Fruit fly (Drosophila melanogaster) whole organism, embryonic: ENCODE data around the gene Gel.

Experiments
- B-H1 ChIP-seq: fragments of 200-800 bp; sonication (Bioruptor generic); IDR thresholded peaks from 3 replicates; pipeline ENCODE4 v1.3.6; 2022; ENCODE audit warnings: missing biosample characterization, missing genetic modification characterization
- CG10565 ChIP-seq: fragments of 200-800 bp; sonication (Bioruptor generic); optimal IDR thresholded peaks from 3 replicates; lab custom pipeline; 2016; ENCODE audit warnings: missing biosample characterization, mild to moderate bottlenecking, missing genetic modification characterization
- CG10654 ChIP-seq: fragments of 200-800 bp; sonication (Bioruptor generic); optimal IDR thresholded peaks from 2 replicates; lab custom pipeline; 2016; ENCODE audit warnings: missing biosample characterization, missing genetic modification characterization
- CG13287 ChIP-seq: fragments of 200-800 bp; sonication (Bioruptor generic); IDR thresholded peaks from 2 replicates; pipeline ENCODE4 v1.3.6; 2022; ENCODE audit warnings: missing biosample characterization, missing genetic modification characterization; ENCODE audit not compliant: partially characterized antibody
- CG14860 ChIP-seq: fragments of 200-800 bp; sonication (Bioruptor generic); IDR thresholded peaks from 3 replicates; pipeline ENCODE4 v1.3.6; 2022; ENCODE audit warnings: missing biosample characterization, missing genetic modification characterization; ENCODE audit not compliant: partially characterized antibody
- CG15269 ChIP-seq: fragments of 200-800 bp; sonication (Bioruptor generic); optimal IDR thresholded peaks from 2 replicates; lab custom pipeline; 2018; ENCODE audit warnings: missing biosample characterization, mild to moderate bottlenecking, missing genetic modification characterization, moderate library complexity
- CG15479 ChIP-seq: fragments of 200-800 bp; sonication (Bioruptor generic); optimal IDR thresholded peaks from 3 replicates; lab custom pipeline; 2019; ENCODE audit warnings: missing biosample characterization, mild to moderate bottlenecking, missing genetic modification characterization, moderate library complexity
- CG17568 ChIP-seq: fragments of 200-800 bp; sonication (Bioruptor generic); optimal IDR thresholded peaks from 2 replicates; lab custom pipeline; 2018; ENCODE audit warnings: missing biosample characterization, mild to moderate bottlenecking, missing genetic modification characterization, moderate library complexity
- CG17802 ChIP-seq: fragments of 200-800 bp; sonication (Bioruptor generic); optimal IDR thresholded peaks from 2 replicates; lab custom pipeline; 2018; ENCODE audit warnings: missing biosample characterization, mild to moderate bottlenecking, missing genetic modification characterization, moderate library complexity
- CG2678 ChIP-seq: fragments of 200-800 bp; sonication (Bioruptor generic); optimal IDR thresholded peaks from 3 replicates; lab custom pipeline; 2019; ENCODE audit warnings: missing biosample characterization, mild to moderate bottlenecking, missing genetic modification characterization, moderate library complexity
- CG30403 ChIP-seq: fragments of 200-800 bp; sonication (Bioruptor generic); optimal IDR thresholded peaks from 3 replicates; lab custom pipeline; 2016; ENCODE audit warnings: missing biosample characterization, missing genetic modification characterization
- CG3065 ChIP-seq: fragments of 200-800 bp; sonication (Bioruptor generic); optimal IDR thresholded peaks from 2 replicates; lab custom pipeline; 2016; ENCODE audit warnings: missing biosample characterization, missing genetic modification characterization
- CG31224 ChIP-seq: fragments of 200-800 bp; sonication (Bioruptor generic); IDR thresholded peaks from 2 replicates; pipeline ENCODE4 v1.3.6; 2022; ENCODE audit warnings: missing biosample characterization, missing genetic modification characterization
- CG32532 ChIP-seq: fragments of 200-800 bp; sonication (Bioruptor generic); IDR thresholded peaks from 2 replicates; pipeline ENCODE4 v1.3.6; 2022; ENCODE audit warnings: missing biosample characterization, missing genetic modification characterization
- CG34376 ChIP-seq: fragments of 200-800 bp; sonication (Bioruptor generic); optimal IDR thresholded peaks from 2 replicates; lab custom pipeline; 2018; ENCODE audit warnings: missing biosample characterization, mild to moderate bottlenecking, missing genetic modification characterization
- CG6791 ChIP-seq: fragments of 200-800 bp; sonication (Bioruptor generic); IDR thresholded peaks from 3 replicates; pipeline ENCODE4 v1.3.6; 2022; ENCODE audit warnings: missing biosample characterization, missing genetic modification characterization; ENCODE audit not compliant: partially characterized antibody
- CG8765 ChIP-seq: fragments of 200-800 bp; sonication (Bioruptor generic); IDR thresholded peaks from 2 replicates; pipeline ENCODE4 v1.3.6; 2022; ENCODE audit warnings: missing biosample characterization, missing genetic modification characterization
- Drgx ChIP-seq: fragments of 200-800 bp; sonication (Bioruptor generic); IDR thresholded peaks from 2 replicates; pipeline ENCODE4 v1.3.6; 2022; ENCODE audit warnings: missing biosample characterization, missing genetic modification characterization
- Eip74EF ChIP-seq, 2 experiments: fragments of 200-800 bp in 1 of 2; fragments of >200 bp in 1 of 2; sonication (Bioruptor generic) in 1 of 2; optimal IDR thresholded peaks; 2 replicates each; lab custom pipeline; 2017 to 2019; ENCODE audit warnings: missing biosample characterization in 2 of 2, missing genetic modification characterization in 2 of 2, mild to moderate bottlenecking in 1 of 2, moderate library complexity in 1 of 2
- HLH3B ChIP-seq: fragments of 200-800 bp; sonication (Bioruptor generic); IDR thresholded peaks from 2 replicates; pipeline ENCODE4 v1.3.6; 2022; ENCODE audit warnings: missing biosample characterization, missing genetic modification characterization
- Hmr ChIP-seq: fragments of 200-800 bp; sonication (Bioruptor generic); optimal IDR thresholded peaks from 3 replicates; lab custom pipeline; 2017; ENCODE audit warnings: mild to moderate bottlenecking, missing biosample characterization, missing genetic modification reagents, missing genetic modification characterization
- Hr3 ChIP-seq: fragments of 200-800 bp; sonication (Bioruptor generic); optimal IDR thresholded peaks from 3 replicates; lab custom pipeline; 2016; ENCODE audit warnings: missing biosample characterization, missing genetic modification characterization
- Hr39 ChIP-seq: fragments of >200 bp; optimal IDR thresholded peaks from 2 replicates; lab custom pipeline; 2017
- Jarid2 ChIP-seq: fragments of 200-800 bp; sonication (Bioruptor generic); optimal IDR thresholded peaks from 3 replicates; lab custom pipeline; 2017; ENCODE audit warnings: mild to moderate bottlenecking, missing biosample characterization, missing genetic modification reagents, missing genetic modification characterization
- Med ChIP-seq: fragments of 200-800 bp; sonication (Bioruptor generic); peaks from one replicate; lab custom pipeline; 2016; ENCODE audit warnings: missing biosample characterization, missing genetic modification characterization, mild to moderate bottlenecking, inconsistent platforms, moderate library complexity
- Myb ChIP-seq: fragments of 200-800 bp; sonication (Bioruptor generic); optimal IDR thresholded peaks from 2 replicates; lab custom pipeline; 2016; ENCODE audit warnings: missing biosample characterization, missing genetic modification characterization
- Ravus ChIP-seq: fragments of 200-800 bp; sonication (Bioruptor generic); IDR thresholded peaks from 2 replicates; pipeline ENCODE4 v1.3.6; 2022; ENCODE audit warnings: missing biosample characterization, missing genetic modification characterization
- Usf ChIP-seq: fragments of 200-800 bp; sonication (Bioruptor generic); optimal IDR thresholded peaks from 2 replicates; lab custom pipeline; 2017; ENCODE audit warnings: missing genotype, missing biosample characterization, missing genetic modification characterization
- amos ChIP-seq: fragments of 200-800 bp; sonication (Bioruptor generic); IDR thresholded peaks from 2 replicates; pipeline ENCODE4 v1.3.6; 2022; ENCODE audit warnings: missing biosample characterization, missing genetic modification characterization; ENCODE audit not compliant: partially characterized antibody
- ara ChIP-seq: fragments of 200-800 bp; sonication (Bioruptor generic); IDR thresholded peaks from 2 replicates; pipeline ENCODE4 v1.3.6; 2022; ENCODE audit warnings: missing biosample characterization, missing genetic modification characterization
- ash1 ChIP-seq: fragments of 200-800 bp; sonication (Bioruptor generic); optimal IDR thresholded peaks from 2 replicates; lab custom pipeline; 2018; ENCODE audit warnings: missing biosample characterization, mild to moderate bottlenecking, missing genetic modification characterization
- chinmo ChIP-seq: fragments of 200-800 bp; sonication (Bioruptor generic); IDR thresholded peaks from 4 replicates; pipeline ENCODE4 v1.3.6; 2022; ENCODE audit warnings: missing biosample characterization, missing genetic modification characterization; ENCODE audit not compliant: partially characterized antibody
- crc ChIP-seq: fragments of 200-800 bp; sonication (Bioruptor generic); optimal IDR thresholded peaks from 2 replicates; lab custom pipeline; 2016; ENCODE audit warnings: missing biosample characterization, missing genetic modification characterization
- dimm ChIP-seq: fragments of 200-800 bp; sonication (Bioruptor generic); IDR thresholded peaks from 2 replicates; pipeline ENCODE4 v1.3.6; 2022; ENCODE audit warnings: missing biosample characterization, missing genetic modification characterization
- gcm ChIP-seq: fragments of 200-800 bp; sonication (Bioruptor generic); optimal IDR thresholded peaks from 2 replicates; lab custom pipeline; 2019; ENCODE audit warnings: missing biosample characterization, mild to moderate bottlenecking, missing genetic modification characterization, moderate library complexity
- her ChIP-seq: fragments of 200-800 bp; sonication (Bioruptor generic); optimal IDR thresholded peaks from 2 replicates; lab custom pipeline; 2016; ENCODE audit warnings: missing biosample characterization, missing genetic modification characterization
- inv ChIP-seq: fragments of 200-800 bp; sonication (Bioruptor generic); IDR thresholded peaks from 2 replicates; pipeline ENCODE4 v1.3.6; 2022; ENCODE audit warnings: missing biosample characterization, missing genetic modification characterization; ENCODE audit not compliant: partially characterized antibody
- jumu ChIP-seq: fragments of 200-800 bp; sonication (Bioruptor generic); optimal IDR thresholded peaks from 3 replicates; lab custom pipeline; 2016; ENCODE audit warnings: missing biosample characterization, missing genetic modification characterization
- lmd ChIP-seq: fragments of 200-800 bp; sonication (Bioruptor generic); IDR thresholded peaks from 2 replicates; pipeline ENCODE4 v1.3.6; 2022; ENCODE audit warnings: missing biosample characterization, missing genetic modification characterization
- mld ChIP-seq: fragments of 200-800 bp; sonication (Bioruptor generic); IDR thresholded peaks from 3 replicates; pipeline ENCODE4 v1.3.6; 2022; ENCODE audit warnings: missing biosample characterization, missing genetic modification characterization; ENCODE audit not compliant: partially characterized antibody
- p53 ChIP-seq: fragments of 200-800 bp; sonication (Bioruptor generic); optimal IDR thresholded peaks from 2 replicates; lab custom pipeline; 2016; ENCODE audit warnings: missing biosample characterization, missing genetic modification characterization
- pan ChIP-seq, 4 experiments: fragments of >200 bp in 3 of 4; fragments of 200-800 bp in 1 of 4; sonication (Bioruptor generic) in 1 of 4; optimal IDR thresholded peaks in 3 of 4; IDR thresholded peaks in 1 of 4; 2 replicates each; pipeline versions ENCODE4 v1.3.6 to Lab custom; 2017 to 2022; ENCODE audit warnings: missing biosample characterization in 2 of 4, missing genetic modification characterization in 2 of 4, mixed read lengths in 1 of 4
- ranshi ChIP-seq: fragments of 200-800 bp; sonication (Bioruptor generic); IDR thresholded peaks from 2 replicates; pipeline ENCODE4 v1.3.6; 2022; ENCODE audit warnings: missing biosample characterization, missing genetic modification characterization
- row ChIP-seq: fragments of 200-800 bp; sonication (Bioruptor generic); IDR thresholded peaks from 3 replicates; pipeline ENCODE4 v1.3.6; 2022; ENCODE audit warnings: missing biosample characterization, missing genetic modification characterization
- schlank ChIP-seq: fragments of 200-800 bp; sonication (Bioruptor generic); optimal IDR thresholded peaks from 2 replicates; lab custom pipeline; 2018; ENCODE audit warnings: missing biosample characterization, mild to moderate bottlenecking, missing genetic modification characterization
- scrt ChIP-seq: fragments of 200-800 bp; sonication (Bioruptor generic); optimal IDR thresholded peaks from 2 replicates; lab custom pipeline; 2018; ENCODE audit warnings: missing biosample characterization, mild to moderate bottlenecking, missing genetic modification characterization, moderate library complexity
- sna ChIP-seq: fragments of 200-800 bp; sonication (Bioruptor generic); IDR thresholded peaks from 2 replicates; pipeline ENCODE4 v1.3.6; 2022; ENCODE audit warnings: missing biosample characterization, missing genetic modification characterization; ENCODE audit not compliant: partially characterized antibody
- so ChIP-seq: fragments of 200-800 bp; sonication (Bioruptor generic); IDR thresholded peaks from 3 replicates; pipeline ENCODE4 v1.3.6; 2022; ENCODE audit warnings: missing biosample characterization, missing genetic modification characterization
- tll ChIP-seq, 2 experiments: fragments of 200-800 bp in 1 of 2; fragments of >200 bp in 1 of 2; sonication (Bioruptor generic) in 1 of 2; optimal IDR thresholded peaks; 2 replicates each; lab custom pipeline; 2017 to 2019; ENCODE audit warnings: missing biosample characterization in 2 of 2, missing genetic modification characterization in 2 of 2, mild to moderate bottlenecking in 1 of 2, moderate library complexity in 1 of 2

Gene Gel

dm6 chr3R:4242209-4242887 lies 7.3 kb downstream of the Gel start, which contains the start of gene CG14642:
Gene CG14642, minus strand, starts transcription at chr3R:4242717.
- TF ChIP-seq CG13287 (GFP tag; lab: Robert Waterston, UW) (no peak), inv (GFP tag; lab: Robert Waterston, UW) (no peak), amos (GFP tag; lab: Robert Waterston, UW) (no peak), Hr3 (GFP tag; lab: Kevin White, UChicago) (no peak), Myb (no peak), p53 (no peak), Med (GFP tag; lab: Kevin White, UChicago) (peak; percentile 14), CG14860 (no peak), dimm (no peak), CG31224 (GFP tag; lab: Robert Waterston, UW) (0 out of 2 replicates have a peak, but pooled peaks have one; percentile 22), Hr39 (lab: Kevin White, UChicago) (peak; percentile 58), so (GFP tag; lab: Robert Waterston, UW) (no peak), Ravus (GFP tag; lab: Robert Waterston, UW) (no peak), scrt (GFP tag; lab: Kevin White, UChicago) (no peak), HLH3B (GFP tag; lab: Robert Waterston, UW) (no peak), CG17802 (tag; lab: Kevin White, UChicago) (no peak), CG10565 (GFP tag; lab: Kevin White, UChicago) (no peak), row (0 out of 3 replicates have a peak, but pooled peaks have one; percentile 12), CG32532 (GFP tag; lab: Robert Waterston, UW) (0 out of 2 replicates have a peak, but pooled peaks have one; percentile 13), schlank (no peak), CG6791 (GFP tag; lab: Robert Waterston, UW) (0 out of 3 replicates have a peak, but pooled peaks have one; percentile 19), jumu (no peak), crc (GFP tag; lab: Kevin White, UChicago) (no peak), CG30403 (GFP tag; lab: Kevin White, UChicago) (no peak), B-H1 (GFP tag; lab: Robert Waterston, UW) (no peak), mld (GFP tag; lab: Robert Waterston, UW) (no peak), lmd (GFP tag; lab: Robert Waterston, UW) (no peak), tll (GFP tag; optimal IDR thresholded peaks at IDR 0.05; lab: Kevin White, UChicago) (no peak), CG8765 (GFP tag; lab: Robert Waterston, UW) (no peak), CG15269 (tag; lab: Kevin White, UChicago) (no peak), chinmo (no peak), Usf (GFP tag; lab: Kevin White, UChicago) (no peak), CG17568 (GFP tag; lab: Kevin White, UChicago) (no peak), Drgx (GFP tag; lab: Robert Waterston, UW) (no peak), CG10654 (no peak), ranshi (GFP tag; lab: Robert Waterston, UW) (no peak), gcm (GFP tag; lab: Kevin White, UChicago) (peak; percentile 72), Jarid2 (GFP tag; lab: Kevin White, UChicago) (peak; percentile 5), ash1 (GFP tag; lab: Kevin White, UChicago) (no peak), CG2678 (tag; lab: Kevin White, UChicago) (no peak), her (GFP tag; lab: Kevin White, UChicago) (no peak), sna (GFP tag; lab: Robert Waterston, UW) (no peak), CG3065 (GFP tag; lab: Kevin White, UChicago) (no peak), ara (GFP tag; lab: Robert Waterston, UW) (no peak), CG34376 (peak; percentile 36), Hmr (GFP tag; lab: Kevin White, UChicago) (no peak), CG15479 (GFP tag; lab: Kevin White, UChicago) (no peak), Eip74EF (GFP tag; optimal IDR thresholded peaks at IDR 0.05; lab: Kevin White, UChicago) (no peak), pan (optimal IDR thresholded peaks at IDR 0.05; lab: Kevin White, UChicago) (no peak), pan (GFP tag; optimal IDR thresholded peaks at IDR 0.05 in 1 of 2, IDR thresholded peaks at IDR 0.05 in 1 of 2) (no peak)
